Worm (Caenorhabditis elegans): ENCODE results near the gene syx-5.

Gene syx-5

ce11 chrV:11764373-11764954 is at the start of gene syx-5, which contains the start of gene F55A11.1:
Gene syx-5 (plus strand): TSS chrV:11764904.
Gene F55A11.1 (minus strand): TSS chrV:11764385.
- TF ChIP-seq ama-1 (optimal IDR thresholded peaks at IDR 0.05) (no peak), tbx-37 (GFP tag; conservative IDR thresholded peaks at IDR 0.05) (no peak), F13C5.2 (tag; optimal IDR thresholded peaks at IDR 0.05) (peak; percentile 64), scrt-1 (GFP tag; IDR thresholded peaks at IDR 0.05) (no peak)

- TF ChIP-seq pes-1 (GFP tag; IDR thresholded peaks at IDR 0.05) (no peak), sea-1 (GFP tag; conservative IDR thresholded peaks at IDR 0.05) (no peak), scrt-1 (GFP tag; IDR thresholded peaks at IDR 0.05) (no peak), B0310.2 (tag; optimal IDR thresholded peaks at IDR 0.05) (no peak), flt-1 (GFP tag; IDR thresholded peaks at IDR 0.05) (no peak), tra-4 (tag; optimal IDR thresholded peaks at IDR 0.05) (no peak), hnd-1 (tag; optimal IDR thresholded peaks at IDR 0.05) (no peak), hmbx-1 (tag; optimal IDR thresholded peaks at IDR 0.05) (no peak), ets-7 (tag; optimal IDR thresholded peaks at IDR 0.05) (no peak), F13C5.2 (tag; optimal IDR thresholded peaks at IDR 0.05) (no peak), ceh-36 (tag; optimal IDR thresholded peaks at IDR 0.05) (no peak), ama-1 (optimal IDR thresholded peaks at IDR 0.05) (no peak)
These were observed 48.9 kb upstream of the syx-5 start, which contains the start of gene tre-3 for ce11 chrV:11715797-11716196. Gene tre-3 (minus strand): TSS chrV:11715903.

- no peak for TF ChIP-seq ceh-36 (tag; optimal IDR thresholded peaks at IDR 0.05)
- TF ChIP-seq F13C5.2 (tag; optimal IDR thresholded peaks at IDR 0.05) = no peak
- no peak for TF ChIP-seq hnd-1 (tag; optimal IDR thresholded peaks at IDR 0.05)
- TF ChIP-seq B0310.2 (tag; optimal IDR thresholded peaks at IDR 0.05) = no peak
- TF ChIP-seq pes-1 (GFP tag; IDR thresholded peaks at IDR 0.05) = no peak
- TF ChIP-seq tbx-37 (GFP tag; conservative IDR thresholded peaks at IDR 0.05) = no peak
- no peak for TF ChIP-seq scrt-1 (GFP tag; IDR thresholded peaks at IDR 0.05)
- TF ChIP-seq hmg-4 (GFP tag; optimal IDR thresholded peaks at IDR 0.05) = no peak
- no peak for TF ChIP-seq ama-1 (optimal IDR thresholded peaks at IDR 0.05)
- TF ChIP-seq tra-4 (tag; optimal IDR thresholded peaks at IDR 0.05) = no peak
- TF ChIP-seq ets-7 (tag; optimal IDR thresholded peaks at IDR 0.05) = no peak
- TF ChIP-seq sea-1 (GFP tag; conservative IDR thresholded peaks at IDR 0.05) = no peak
- no peak for TF ChIP-seq tbx-11 (GFP tag; IDR thresholded peaks at IDR 0.05)
- TF ChIP-seq aly-1 (tag; optimal IDR thresholded peaks at IDR 0.05) = no peak
- no peak for TF ChIP-seq hmbx-1 (tag; optimal IDR thresholded peaks at IDR 0.05)
- TF ChIP-seq ceh-13 (GFP tag; optimal IDR thresholded peaks at IDR 0.05) = no peak
- TF ChIP-seq flt-1 (GFP tag; IDR thresholded peaks at IDR 0.05) = no peak
These were observed 47.8 kb upstream of the syx-5 start for ce11 chrV:11716930-11717329.

ce11 chrV:11722858-11723257 is 41.8 kb upstream of the syx-5 start:
- TF ChIP-seq ceh-36 (tag; optimal IDR thresholded peaks at IDR 0.05) (no peak), hmg-4 (GFP tag; optimal IDR thresholded peaks at IDR 0.05) (no peak), tbx-37 (GFP tag; conservative IDR thresholded peaks at IDR 0.05) (no peak)

- TF ChIP-seq ceh-36 (tag; optimal IDR thresholded peaks at IDR 0.05) (no peak), F13C5.2 (tag; optimal IDR thresholded peaks at IDR 0.05) (no peak), ets-7 (tag; optimal IDR thresholded peaks at IDR 0.05) (no peak), ceh-13 (GFP tag; optimal IDR thresholded peaks at IDR 0.05) (no peak), scrt-1 (GFP tag; IDR thresholded peaks at IDR 0.05) (no peak), tbx-37 (GFP tag; conservative IDR thresholded peaks at IDR 0.05) (no peak), hmg-4 (GFP tag; optimal IDR thresholded peaks at IDR 0.05) (no peak), ama-1 (optimal IDR thresholded peaks at IDR 0.05) (no peak), B0310.2 (tag; optimal IDR thresholded peaks at IDR 0.05) (no peak), pes-1 (GFP tag; IDR thresholded peaks at IDR 0.05) (no peak), sea-1 (GFP tag; conservative IDR thresholded peaks at IDR 0.05) (no peak), tra-4 (tag; optimal IDR thresholded peaks at IDR 0.05) (no peak), tbx-11 (GFP tag; IDR thresholded peaks at IDR 0.05) (no peak), aly-1 (tag; optimal IDR thresholded peaks at IDR 0.05) (no peak), flt-1 (GFP tag; IDR thresholded peaks at IDR 0.05) (no peak), hnd-1 (tag; optimal IDR thresholded peaks at IDR 0.05) (no peak), hmbx-1 (tag; optimal IDR thresholded peaks at IDR 0.05) (no peak)
These were observed 38.7 kb upstream of the syx-5 start, which contains the start of gene daf-11 for ce11 chrV:11725971-11726370. Gene daf-11 (minus strand): TSS chrV:11726071.

- TF ChIP-seq scrt-1 (GFP tag; IDR thresholded peaks at IDR 0.05) (no peak), hmbx-1 (tag; optimal IDR thresholded peaks at IDR 0.05) (no peak), aly-1 (tag; optimal IDR thresholded peaks at IDR 0.05) (no peak), B0310.2 (tag; optimal IDR thresholded peaks at IDR 0.05) (no peak)
These were observed 34.6 kb upstream of the syx-5 start, which contains the start of gene rhr-2 for ce11 chrV:11730060-11730459. Gene rhr-2 (minus strand): TSS chrV:11730160.

- TF ChIP-seq tbx-11 (GFP tag; IDR thresholded peaks at IDR 0.05) (no peak), sea-1 (GFP tag; conservative IDR thresholded peaks at IDR 0.05) (no peak), flt-1 (GFP tag; IDR thresholded peaks at IDR 0.05) (no peak), aly-1 (tag; optimal IDR thresholded peaks at IDR 0.05) (no peak), tbx-37 (GFP tag; conservative IDR thresholded peaks at IDR 0.05) (no peak), tra-4 (tag; optimal IDR thresholded peaks at IDR 0.05) (no peak), pes-1 (GFP tag; IDR thresholded peaks at IDR 0.05) (no peak), scrt-1 (GFP tag; IDR thresholded peaks at IDR 0.05) (no peak), ceh-36 (tag; optimal IDR thresholded peaks at IDR 0.05) (no peak), hmbx-1 (tag; optimal IDR thresholded peaks at IDR 0.05) (no peak), F13C5.2 (tag; optimal IDR thresholded peaks at IDR 0.05) (no peak), ama-1 (optimal IDR thresholded peaks at IDR 0.05) (no peak), ets-7 (tag; optimal IDR thresholded peaks at IDR 0.05) (no peak), hnd-1 (tag; optimal IDR thresholded peaks at IDR 0.05) (no peak)
These were observed 32.7 kb upstream of the syx-5 start for ce11 chrV:11732049-11732448.

ce11 chrV:11733460-11733859 is 31.2 kb upstream of the syx-5 start, which contains the start of gene npp-22:
Gene npp-22 (minus strand): TSS chrV:11733472.
- no peak for TF ChIP-seq ceh-36 (tag; optimal IDR thresholded peaks at IDR 0.05)
- TF ChIP-seq aly-1 (tag; optimal IDR thresholded peaks at IDR 0.05) = no peak
- TF ChIP-seq ceh-13 (GFP tag; optimal IDR thresholded peaks at IDR 0.05) = no peak
- no peak for TF ChIP-seq tbx-11 (GFP tag; IDR thresholded peaks at IDR 0.05)
- no peak for TF ChIP-seq tra-4 (tag; optimal IDR thresholded peaks at IDR 0.05)

Data from whole organism, early embryonic.